Worm (Caenorhabditis elegans) whole organism, L1 larva: ENCODE data around the gene acbp-8.

Source experiments
- C04F5.9 ChIP-seq: sonication (generic microtip); optimal IDR thresholded peaks from 2 replicates; lab custom pipeline; 2016; ENCODE audit warnings: missing genetic modification characterization, missing compliant biosample characterization
- C34B4.2 ChIP-seq: sonication (generic microtip); optimal IDR thresholded peaks from 2 replicates; lab custom pipeline; 2017; ENCODE audit warnings: mild to moderate bottlenecking, missing genetic modification characterization, missing compliant biosample characterization
- F16B12.6 ChIP-seq: fragments of 150-350 bp; optimal IDR thresholded peaks from 2 replicates; lab custom pipeline; 2014; ENCODE audit warnings: missing biosample characterization, missing genetic modification characterization
- aha-1 ChIP-seq: fragments of 150-350 bp; optimal IDR thresholded peaks from 2 replicates; lab custom pipeline; 2014; ENCODE audit warnings: missing biosample characterization, missing genetic modification characterization
- aly-2 ChIP-seq: fragments of 150-350 bp; optimal IDR thresholded peaks from 2 replicates; lab custom pipeline; 2014; ENCODE audit warnings: missing biosample characterization, missing genetic modification characterization
- blmp-1 ChIP-seq: fragments of 150-350 bp; optimal IDR thresholded peaks from 2 replicates; lab custom pipeline; 2014; ENCODE audit warnings: missing biosample characterization, missing genetic modification characterization
- ceh-63 ChIP-seq: fragments of 200-800 bp; sonication (Bioruptor generic); optimal IDR thresholded peaks from 2 replicates; lab custom pipeline; 2018; ENCODE audit warnings: mild to moderate bottlenecking, missing genetic modification characterization, missing compliant biosample characterization
- ceh-8 ChIP-seq: fragments of 200-800 bp; sonication (Bioruptor generic); optimal IDR thresholded peaks from 2 replicates; lab custom pipeline; 2018; ENCODE audit warnings: mild to moderate bottlenecking, missing genetic modification characterization, moderate library complexity, missing compliant biosample characterization
- ceh-82 ChIP-seq, 3 experiments: fragments of 150-350 bp in 1 of 3; sonication (generic microtip) in 2 of 3; optimal IDR thresholded peaks; 2 replicates each; lab custom pipeline; 2014 to 2017; ENCODE audit warnings: missing biosample characterization in 3 of 3, missing genetic modification characterization in 3 of 3
- ceh-90 ChIP-seq: sonication (generic microtip); optimal IDR thresholded peaks from 2 replicates; lab custom pipeline; 2016; ENCODE audit warnings: missing genetic modification characterization, missing compliant biosample characterization
- ces-1 ChIP-seq: fragments of 150-350 bp; optimal IDR thresholded peaks from 2 replicates; lab custom pipeline; 2014; ENCODE audit warnings: missing biosample characterization, missing genetic modification reagents, missing genetic modification characterization
- efl-1 ChIP-seq, 4 experiments: fragments of 150-350 bp; optimal IDR thresholded peaks in 3 of 4; peaks in 1 of 4; 1 replicate in 1 of 4; 2 replicates in 3 of 4; lab custom pipeline; 2014; ENCODE audit warnings: missing biosample characterization in 2 of 4, missing genetic modification characterization in 2 of 4, missing genetic modification reagents in 2 of 4
- efl-3 ChIP-seq: fragments of 200-800 bp; sonication (Bioruptor generic); optimal IDR thresholded peaks from 2 replicates; lab custom pipeline; 2018; ENCODE audit warnings: mild to moderate bottlenecking, missing genetic modification characterization, missing compliant biosample characterization
- egl-27 ChIP-seq, 2 experiments: fragments of 150-350 bp in 1 of 2; sonication (generic microtip); optimal IDR thresholded peaks; 3 replicates each; lab custom pipeline; 2017 to 2018; ENCODE audit warnings: missing biosample characterization in 2 of 2, missing genetic modification characterization in 2 of 2, missing genetic modification reagents in 2 of 2
- elt-2 ChIP-seq: sonication (generic microtip); optimal IDR thresholded peaks from 2 replicates; lab custom pipeline; 2016; ENCODE audit warnings: missing genetic modification characterization, mild to moderate bottlenecking, inconsistent platforms, missing compliant biosample characterization, missing genetic modification reagents
- elt-3 ChIP-seq, 6 experiments: fragments of 150-350 bp in 1 of 6; sonication (generic microtip); optimal IDR thresholded peaks; 2 replicates each; lab custom pipeline; 2017 to 2018; ENCODE audit warnings: missing biosample characterization in 6 of 6, missing genetic modification characterization in 6 of 6, inconsistent platforms in 1 of 6
- ets-5 ChIP-seq: fragments of 200-800 bp; sonication (Bioruptor generic); IDR thresholded peaks from 2 replicates; pipeline ENCODE4 v1.3.6; 2022; ENCODE audit warnings: missing genetic modification characterization, missing compliant biosample characterization
- fkh-8 ChIP-seq: sonication (generic microtip); optimal IDR thresholded peaks from 2 replicates; lab custom pipeline; 2016; ENCODE audit warnings: mild to moderate bottlenecking, missing genetic modification characterization, missing compliant biosample characterization
- fos-1 ChIP-seq: fragments of 150-350 bp; optimal IDR thresholded peaks from 2 replicates; lab custom pipeline; 2014; ENCODE audit warnings: missing biosample characterization, missing genetic modification characterization
- irx-1 ChIP-seq: sonication (generic microtip); optimal IDR thresholded peaks from 2 replicates; lab custom pipeline; 2016; ENCODE audit warnings: missing genetic modification characterization, missing compliant biosample characterization
- isw-1 ChIP-seq: fragments of 200-800 bp; sonication (Bioruptor generic); IDR thresholded peaks from 2 replicates; pipeline ENCODE4 v1.3.6; 2022; ENCODE audit warnings: missing genetic modification characterization, missing compliant biosample characterization
- jun-1 ChIP-seq: fragments of 150-350 bp; optimal IDR thresholded peaks from 2 replicates; lab custom pipeline; 2014; ENCODE audit warnings: missing biosample characterization, missing genetic modification reagents, missing genetic modification characterization
- lin-13 ChIP-seq: fragments of 150-350 bp; optimal IDR thresholded peaks from 2 replicates; lab custom pipeline; 2014; ENCODE audit warnings: missing biosample characterization, missing genetic modification reagents, missing genetic modification characterization
- lin-14 ChIP-seq: fragments of 200-800 bp; sonication (Bioruptor generic); optimal IDR thresholded peaks from 2 replicates; lab custom pipeline; 2018; ENCODE audit warnings: mild to moderate bottlenecking, missing genetic modification characterization, moderate library complexity, missing compliant biosample characterization
- lin-35 ChIP-seq, 2 experiments: fragments of 150-350 bp; optimal IDR thresholded peaks; 2 replicates each; lab custom pipeline; 2014; ENCODE audit warnings: missing biosample characterization in 2 of 2, missing genetic modification characterization in 2 of 2, missing genetic modification reagents in 2 of 2
- lin-39 ChIP-seq: fragments of 150-350 bp; optimal IDR thresholded peaks from 2 replicates; lab custom pipeline; 2014; ENCODE audit warnings: missing biosample characterization, missing genetic modification reagents, missing genetic modification characterization
- lir-3 ChIP-seq: sonication (generic microtip); optimal IDR thresholded peaks from 2 replicates; lab custom pipeline; 2016; ENCODE audit warnings: mild to moderate bottlenecking, missing genetic modification characterization, moderate library complexity, missing compliant biosample characterization; ENCODE audit not compliant: poor library complexity
- lsy-2 ChIP-seq, 2 experiments: fragments of 150-350 bp; optimal IDR thresholded peaks; 2 replicates each; lab custom pipeline; 2014; ENCODE audit warnings: missing biosample characterization in 2 of 2, missing genetic modification characterization in 2 of 2
- mab-9 ChIP-seq: fragments of 200-800 bp; sonication (Bioruptor generic); IDR thresholded peaks from 2 replicates; pipeline ENCODE4 v1.3.6; 2022; ENCODE audit warnings: missing genetic modification reagents, missing genetic modification characterization, missing compliant biosample characterization
- nhr-20 ChIP-seq: sonication (generic microtip); optimal IDR thresholded peaks from 2 replicates; lab custom pipeline; 2016; ENCODE audit warnings: mild to moderate bottlenecking, missing genetic modification characterization, missing compliant biosample characterization
- nhr-237 ChIP-seq: fragments of 150-350 bp; optimal IDR thresholded peaks from 2 replicates; lab custom pipeline; 2014; ENCODE audit warnings: missing biosample characterization, missing genetic modification characterization
- nhr-28 ChIP-seq: fragments of 150-350 bp; optimal IDR thresholded peaks from 2 replicates; lab custom pipeline; 2014; ENCODE audit warnings: missing biosample characterization, missing genetic modification characterization
- nhr-47 ChIP-seq: sonication (generic microtip); optimal IDR thresholded peaks from 2 replicates; lab custom pipeline; 2016; ENCODE audit warnings: mild to moderate bottlenecking, missing genetic modification characterization, moderate library complexity, missing compliant biosample characterization
- nhr-76 ChIP-seq: sonication (generic microtip); optimal IDR thresholded peaks from 2 replicates; lab custom pipeline; 2017; ENCODE audit warnings: missing biosample characterization, missing genetic modification characterization
- nhr-84 ChIP-seq: sonication (generic microtip); optimal IDR thresholded peaks from 2 replicates; lab custom pipeline; 2017; ENCODE audit warnings: missing biosample characterization, missing genetic modification characterization
- nhr-85 ChIP-seq: sonication (generic microtip); peaks from one replicate; lab custom pipeline; 2016; ENCODE audit warnings: missing genetic modification characterization, inconsistent platforms, missing compliant biosample characterization
- pag-3 ChIP-seq: sonication (generic microtip); optimal IDR thresholded peaks from 2 replicates; lab custom pipeline; 2017; ENCODE audit warnings: missing genetic modification characterization, mild to moderate bottlenecking, missing compliant biosample characterization, antibody characterized with exemption, borderline replicate concordance; ENCODE audit not compliant: insufficient read depth
- pax-3 ChIP-seq: fragments of 200-800 bp; sonication (Bioruptor generic); optimal IDR thresholded peaks from 2 replicates; lab custom pipeline; 2018; ENCODE audit warnings: mild to moderate bottlenecking, missing genetic modification characterization, moderate library complexity, missing compliant biosample characterization
- snu-23 ChIP-seq: sonication (generic microtip); optimal IDR thresholded peaks from 2 replicates; lab custom pipeline; 2016; ENCODE audit warnings: missing genetic modification characterization, missing compliant biosample characterization
- unc-30 ChIP-seq: sonication (generic microtip); optimal IDR thresholded peaks from 2 replicates; lab custom pipeline; 2017; ENCODE audit warnings: missing biosample characterization, missing genetic modification characterization
- unc-98 ChIP-seq: fragments of 200-800 bp; sonication (Bioruptor generic); IDR thresholded peaks from 2 replicates; pipeline ENCODE4 v1.3.6; 2022; ENCODE audit warnings: missing genetic modification characterization, missing compliant biosample characterization
- vab-15 ChIP-seq: sonication (generic microtip); optimal IDR thresholded peaks from 2 replicates; lab custom pipeline; 2017; ENCODE audit warnings: missing genotype, mild to moderate bottlenecking, missing genetic modification characterization, missing compliant biosample characterization
- zip-4 ChIP-seq: fragments of 200-800 bp; sonication (Bioruptor generic); optimal IDR thresholded peaks from 2 replicates; lab custom pipeline; 2018; ENCODE audit warnings: mild to moderate bottlenecking, missing genetic modification characterization, moderate library complexity, missing compliant biosample characterization
- ztf-11 ChIP-seq, 2 experiments: sonication (generic microtip); optimal IDR thresholded peaks; 2 replicates each; lab custom pipeline; 2016 to 2017; ENCODE audit warnings: missing genetic modification characterization in 2 of 2, missing biosample characterization in 1 of 2, missing compliant biosample characterization in 1 of 2

Gene acbp-8

DNA sequence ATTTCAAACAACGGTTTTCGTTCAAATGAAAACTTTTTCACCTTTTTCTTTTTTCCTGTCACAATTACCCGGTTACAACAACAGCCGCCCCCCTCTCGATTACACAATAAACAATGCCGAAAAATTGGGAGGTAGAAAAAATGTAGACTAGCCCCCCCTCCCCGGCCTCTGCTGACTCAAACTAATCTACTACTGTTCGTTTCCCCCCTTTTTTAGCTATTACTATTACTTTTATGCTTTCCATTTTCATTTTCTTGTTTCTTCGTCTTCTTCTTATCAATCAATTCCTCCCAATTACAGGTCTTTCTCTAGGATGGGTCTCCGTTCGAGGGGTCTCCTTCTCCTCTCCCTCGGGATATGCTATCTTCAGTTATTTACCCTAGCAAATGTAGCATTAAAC, 29.0 kb downstream of the acbp-8 start, which contains the start of gene let-805:
Gene let-805, plus strand, starts transcription at position 301 of the 400 bp plus-strand sequence.
- TF ChIP-seq snu-23 (GFP tag; lab: Kevin White, UChicago) (no peak), F16B12.6 (tag; lab: Kevin White, UChicago) (no peak), ceh-82 (tag; optimal IDR thresholded peaks at IDR 0.05; lab: Kevin White, UChicago) (no peak), ceh-90 (tag; lab: Kevin White, UChicago) (no peak), nhr-85 (peak; percentile 12), lin-14 (GFP tag; lab: Kevin White, UChicago) (no peak), aha-1 (tag; lab: Kevin White, UChicago) (no peak), efl-1 (optimal IDR thresholded peaks at IDR 0.05; lab: Kevin White, UChicago) (no peak), efl-1 (GFP tag; optimal IDR thresholded peaks at IDR 0.05 in 1 of 2; lab: Kevin White, UChicago) (peak in 1 of 2 experiments; percentile 65)

- TF ChIP-seq fkh-8 (tag; lab: Kevin White, UChicago) (no peak), ces-1 (GFP tag; lab: Kevin White, UChicago) (no peak), C34B4.2 (tag; lab: Kevin White, UChicago) (no peak), pax-3 (tag; lab: Kevin White, UChicago) (no peak), aha-1 (tag; lab: Kevin White, UChicago) (no peak), ets-5 (GFP tag; lab: Robert Waterston, UW) (no peak)
These were observed 46.6 kb downstream of the acbp-8 start for ce11 chrIII:2675449-2675848.

- TF ChIP-seq mab-9 = no peak
- TF ChIP-seq efl-1 (optimal IDR thresholded peaks at IDR 0.05; lab: Kevin White, UChicago) = no peak
- TF ChIP-seq efl-1 (GFP tag; optimal IDR thresholded peaks at IDR 0.05 in 1 of 2; lab: Kevin White, UChicago) = no peak
- TF ChIP-seq zip-4 (GFP tag; lab: Kevin White, UChicago) = no peak
- TF ChIP-seq nhr-85 = peak; percentile 71
- no peak for TF ChIP-seq vab-15
- no peak for TF ChIP-seq nhr-47
- TF ChIP-seq unc-98 (GFP tag; lab: Robert Waterston, UW) = no peak
- TF ChIP-seq nhr-237 (tag; lab: Kevin White, UChicago) = no peak
- peak in 1 of 2 experiments; percentile 38 for TF ChIP-seq lin-35 (GFP tag; optimal IDR thresholded peaks at IDR 0.05; lab: Kevin White, UChicago)
- TF ChIP-seq isw-1 = no peak
- no peak for TF ChIP-seq pax-3 (tag; lab: Kevin White, UChicago)
- no peak for TF ChIP-seq lsy-2 (tag; optimal IDR thresholded peaks at IDR 0.05; lab: Kevin White, UChicago)
- no peak for TF ChIP-seq nhr-76 (tag; lab: Kevin White, UChicago)
- no peak for TF ChIP-seq nhr-28 (tag; lab: Kevin White, UChicago)
- TF ChIP-seq nhr-20 = no peak
- no peak for TF ChIP-seq lir-3 (tag; lab: Kevin White, UChicago)
- TF ChIP-seq elt-3 (tag; optimal IDR thresholded peaks at IDR 0.05; lab: Kevin White, UChicago) = peak in 3 of 6 experiments; percentile 49 to 76 (median 67)
- TF ChIP-seq aly-2 (tag; lab: Kevin White, UChicago) = no peak
- no peak for TF ChIP-seq ceh-90 (tag; lab: Kevin White, UChicago)
- no peak for TF ChIP-seq ztf-11 (tag; optimal IDR thresholded peaks at IDR 0.05; lab: Kevin White, UChicago)
- no peak for TF ChIP-seq egl-27 (tag; optimal IDR thresholded peaks at IDR 0.05; lab: Kevin White, UChicago)
- no peak for TF ChIP-seq blmp-1
- TF ChIP-seq snu-23 (GFP tag; lab: Kevin White, UChicago) = peak; percentile 34
- TF ChIP-seq fos-1 (tag; lab: Kevin White, UChicago) = no peak
- no peak for TF ChIP-seq ceh-63 (GFP tag; lab: Kevin White, UChicago)
- peak; percentile 64 for TF ChIP-seq lin-14 (GFP tag; lab: Kevin White, UChicago)
- TF ChIP-seq irx-1 (tag; lab: Kevin White, UChicago) = no peak
- TF ChIP-seq elt-2 (tag; lab: Kevin White, UChicago) = peak; percentile 14
- TF ChIP-seq C34B4.2 (tag; lab: Kevin White, UChicago) = no peak
- TF ChIP-seq, all 84 proteins: peak for 6
These were observed 47.3 kb downstream of the acbp-8 start for ce11 chrIII:2676097-2676496.

DNA sequence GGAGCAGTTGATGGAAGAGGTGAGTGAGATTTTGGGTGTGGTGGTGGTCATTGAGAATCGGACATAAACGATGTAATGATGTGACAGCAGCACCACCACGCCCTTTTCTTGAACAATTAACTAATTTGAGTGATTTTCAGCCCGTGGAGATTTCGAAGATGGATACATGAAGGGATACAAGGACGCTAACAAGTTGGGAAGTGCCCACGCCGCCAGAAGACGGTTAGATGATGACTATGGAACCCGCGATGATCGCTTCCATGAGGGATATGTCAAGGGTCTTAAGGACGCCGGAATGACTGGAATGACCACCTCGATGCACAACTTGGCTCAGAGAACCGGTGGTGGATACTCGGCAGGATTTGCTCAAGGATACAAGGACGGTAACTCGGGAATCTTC, 49.2 kb downstream of the acbp-8 start:
- TF ChIP-seq lin-39 = no peak
- no peak for TF ChIP-seq efl-3 (GFP tag; lab: Kevin White, UChicago)
- TF ChIP-seq ceh-82 (tag; optimal IDR thresholded peaks at IDR 0.05; lab: Kevin White, UChicago) = no peak
- no peak for TF ChIP-seq isw-1
- no peak for TF ChIP-seq vab-15
- no peak for TF ChIP-seq ceh-8 (GFP tag; lab: Kevin White, UChicago)
- TF ChIP-seq lin-13 = no peak
- TF ChIP-seq efl-1 (optimal IDR thresholded peaks at IDR 0.05; lab: Kevin White, UChicago) = no peak
- TF ChIP-seq efl-1 (GFP tag; optimal IDR thresholded peaks at IDR 0.05 in 1 of 2; lab: Kevin White, UChicago) = no peak
- no peak for TF ChIP-seq unc-30 (tag; lab: Kevin White, UChicago)
- no peak for TF ChIP-seq fkh-8 (tag; lab: Kevin White, UChicago)
- no peak for TF ChIP-seq lin-14 (GFP tag; lab: Kevin White, UChicago)
- no peak for TF ChIP-seq jun-1 (tag; lab: Kevin White, UChicago)
- no peak for TF ChIP-seq nhr-76 (tag; lab: Kevin White, UChicago)
- no peak for TF ChIP-seq C04F5.9 (tag; lab: Kevin White, UChicago)
- TF ChIP-seq nhr-84 = no peak
- no peak for TF ChIP-seq zip-4 (GFP tag; lab: Kevin White, UChicago)
- TF ChIP-seq pag-3 (tag; lab: Kevin White, UChicago) = no peak
